Fruit fly (Drosophila melanogaster): ENCODE results near the gene Ugt36A1.

Ugt36A1 gene

dm6 chr2L:3633871-3634270 lies 15.0 kb downstream of the Ugt36A1 start:
- TF ChIP-seq Hnf4 (GFP tag; optimal IDR thresholded peaks at IDR 0.05) (no peak), HLH106 (tag; optimal IDR thresholded peaks at IDR 0.05) (no peak), tai (GFP tag; optimal IDR thresholded peaks at IDR 0.05) (peak; percentile 45), Myc (optimal IDR thresholded peaks at IDR 0.05) (peak; percentile 62), Dfd (GFP tag; optimal IDR thresholded peaks at IDR 0.05) (no peak), Abd-B (GFP tag; optimal IDR thresholded peaks at IDR 0.05) (no peak)

dm6 chr2L:3635444-3635843 lies 16.5 kb downstream of the Ugt36A1 start:
- TF ChIP-seq Myc (optimal IDR thresholded peaks at IDR 0.05) (no peak), tai (GFP tag; optimal IDR thresholded peaks at IDR 0.05) (no peak), jim (GFP tag; optimal IDR thresholded peaks at IDR 0.05) (no peak), CG32264 (GFP tag; optimal IDR thresholded peaks at IDR 0.05) (no peak), dl (GFP tag; optimal IDR thresholded peaks at IDR 0.05; ENCODE audit: insufficient read depth in 1 of 2, partially characterized antibody in 2 of 2) (no peak), sv (GFP tag; optimal IDR thresholded peaks at IDR 0.05) (no peak), GATAd (GFP tag; optimal IDR thresholded peaks at IDR 0.05) (no peak), sage (GFP tag; optimal IDR thresholded peaks at IDR 0.05) (no peak), HLH106 (tag; optimal IDR thresholded peaks at IDR 0.05) (no peak), dmrt93B (GFP tag; optimal IDR thresholded peaks at IDR 0.05) (no peak), psq (GFP tag; optimal IDR thresholded peaks at IDR 0.05) (no peak), CG9705 (GFP tag; optimal IDR thresholded peaks at IDR 0.05) (no peak), OdsH (GFP tag; optimal IDR thresholded peaks at IDR 0.05) (no peak), pan (optimal IDR thresholded peaks at IDR 0.05) (no peak), Rel (GFP tag; optimal IDR thresholded peaks at IDR 0.05) (no peak), Rel (tag; optimal IDR thresholded peaks at IDR 0.05) (no peak), Hr78 (GFP tag; optimal IDR thresholded peaks at IDR 0.05) (no peak), dsf (GFP tag; optimal IDR thresholded peaks at IDR 0.05; ENCODE audit: borderline replicate concordance) (no peak), CrebA (GFP tag; optimal IDR thresholded peaks at IDR 0.05; ENCODE audit: borderline replicate concordance) (no peak), Sp1 (GFP tag; optimal IDR thresholded peaks at IDR 0.05) (no peak)

dm6 chr2L:3639924-3640323 lies 21.0 kb downstream of the Ugt36A1 start:
- TF ChIP-seq Sp1 (GFP tag; optimal IDR thresholded peaks at IDR 0.05): no peak
- TF ChIP-seq sage (GFP tag; optimal IDR thresholded peaks at IDR 0.05): no peak
- no peak for TF ChIP-seq CG32264 (GFP tag; optimal IDR thresholded peaks at IDR 0.05)
- no peak for TF ChIP-seq Rel (GFP tag; optimal IDR thresholded peaks at IDR 0.05)
- TF ChIP-seq Rel (tag; optimal IDR thresholded peaks at IDR 0.05): peak; percentile 70
- TF ChIP-seq dsf (GFP tag; optimal IDR thresholded peaks at IDR 0.05; ENCODE audit: borderline replicate concordance): no peak
- no peak for TF ChIP-seq Jra (GFP tag; optimal IDR thresholded peaks at IDR 0.05)
- TF ChIP-seq psq (GFP tag; optimal IDR thresholded peaks at IDR 0.05): no peak
- no peak for TF ChIP-seq Hr78 (GFP tag; optimal IDR thresholded peaks at IDR 0.05)
- TF ChIP-seq Abd-B (GFP tag; optimal IDR thresholded peaks at IDR 0.05): no peak
- TF ChIP-seq br (GFP tag; optimal IDR thresholded peaks at IDR 0.05): peak; percentile 19
- no peak for TF ChIP-seq GATAd (GFP tag; optimal IDR thresholded peaks at IDR 0.05)

dm6 chr2L:3640952-3641351 lies 22.1 kb downstream of the Ugt36A1 start:
- TF ChIP-seq fru (GFP tag; optimal IDR thresholded peaks at IDR 0.05) (no peak), Dif (GFP tag; optimal IDR thresholded peaks at IDR 0.05; ENCODE audit: partially characterized antibody) (no peak), Hnf4 (GFP tag; optimal IDR thresholded peaks at IDR 0.05) (no peak), rgr (GFP tag; optimal IDR thresholded peaks at IDR 0.05) (no peak), CG9705 (GFP tag; optimal IDR thresholded peaks at IDR 0.05) (no peak), sage (GFP tag; optimal IDR thresholded peaks at IDR 0.05) (no peak), dl (GFP tag; optimal IDR thresholded peaks at IDR 0.05; ENCODE audit: insufficient read depth in 1 of 2, partially characterized antibody in 2 of 2) (no peak), lola (GFP tag; optimal IDR thresholded peaks at IDR 0.05) (no peak), Sp1 (GFP tag; optimal IDR thresholded peaks at IDR 0.05) (no peak), br (GFP tag; optimal IDR thresholded peaks at IDR 0.05) (no peak)

dm6 chr2L:3642148-3642920 lies 23.4 kb downstream of the Ugt36A1 start:
- no peak for TF ChIP-seq dl (GFP tag; optimal IDR thresholded peaks at IDR 0.05; ENCODE audit: insufficient read depth in 1 of 2, partially characterized antibody in 2 of 2)
- no peak for TF ChIP-seq Rel (GFP tag; optimal IDR thresholded peaks at IDR 0.05)
- peak; percentile 81 for TF ChIP-seq Rel (tag; optimal IDR thresholded peaks at IDR 0.05)
- TF ChIP-seq CrebA (GFP tag; optimal IDR thresholded peaks at IDR 0.05; ENCODE audit: borderline replicate concordance): peak; percentile 38
- TF ChIP-seq OdsH (GFP tag; optimal IDR thresholded peaks at IDR 0.05): no peak
- TF ChIP-seq fru (GFP tag; optimal IDR thresholded peaks at IDR 0.05): no peak
- TF ChIP-seq tai (GFP tag; optimal IDR thresholded peaks at IDR 0.05): peak; percentile 2
- no peak for TF ChIP-seq sage (GFP tag; optimal IDR thresholded peaks at IDR 0.05)
- no peak for TF ChIP-seq Vsx2 (GFP tag; optimal IDR thresholded peaks at IDR 0.05; ENCODE audit: partially characterized antibody)
- TF ChIP-seq dsf (GFP tag; optimal IDR thresholded peaks at IDR 0.05; ENCODE audit: borderline replicate concordance): no peak
- TF ChIP-seq brk (GFP tag; optimal IDR thresholded peaks at IDR 0.05): peak; percentile 41
- TF ChIP-seq CG32264 (GFP tag; optimal IDR thresholded peaks at IDR 0.05): no peak

Data from whole organism, wandering third instar larva.